Fruit fly (Drosophila melanogaster): ENCODE data around the gene U4-U6-60K.
A peak's percentile ranks its signal among the peaks of the same experiment; 100 is the strongest.

The U4-U6-60K gene

dm6 chr3L:17557215-17557904 lies 43.6 kb upstream of the U4-U6-60K start, which contains the start of gene CycT (continued):
- TF ChIP-seq nom (GFP tag; optimal IDR thresholded peaks at IDR 0.05) (peak; percentile 79), CG2712 (tag; optimal IDR thresholded peaks at IDR 0.05) (peak; percentile 42), Oli (tag; optimal IDR thresholded peaks at IDR 0.05) (no peak), ems (GFP tag; optimal IDR thresholded peaks at IDR 0.05) (no peak), Pdp1 (GFP tag; optimal IDR thresholded peaks at IDR 0.05) (peak in 1 of 2 experiments; percentile 100), Myb (GFP tag; optimal IDR thresholded peaks at IDR 0.05) (peak; percentile 83), slou (GFP tag; optimal IDR thresholded peaks at IDR 0.05) (no peak), Opbp (GFP tag; IDR thresholded peaks at IDR 0.05; ENCODE audit: partially characterized antibody) (peak; percentile 92), insv (GFP tag; optimal IDR thresholded peaks at IDR 0.05) (peak in 1 of 2 experiments; percentile 52), crol (GFP tag; IDR thresholded peaks at IDR 0.05) (peak; percentile 87), CG2116 (GFP tag; optimal IDR thresholded peaks at IDR 0.05) (peak; percentile 86), Meics (GFP tag; optimal IDR thresholded peaks at IDR 0.05) (peak; percentile 63), Nf-YC (tag; optimal IDR thresholded peaks at IDR 0.05) (peak; percentile 59), CG18262 (tag; optimal IDR thresholded peaks at IDR 0.05) (peak; percentile 23), Hand (GFP tag; optimal IDR thresholded peaks at IDR 0.05) (peak; percentile 61), CG9797 (GFP tag; optimal IDR thresholded peaks at IDR 0.05) (peak; percentile 33), unc-4 (GFP tag; IDR thresholded peaks at IDR 0.05; ENCODE audit: partially characterized antibody) (peak; percentile 88), Ets97D (GFP tag; optimal IDR thresholded peaks at IDR 0.05) (peak; percentile 97), seq (GFP tag; IDR thresholded peaks at IDR 0.05) (0 out of 2 replicates have a peak, but pooled peaks have one; percentile 19), onecut (GFP tag; IDR thresholded peaks at IDR 0.05) (no peak), knrl (GFP tag; IDR thresholded peaks at IDR 0.05; ENCODE audit: partially characterized antibody) (peak; percentile 92), sd (tag; optimal IDR thresholded peaks at IDR 0.05) (peak; percentile 72), CG12071 (GFP tag; optimal IDR thresholded peaks at IDR 0.05) (no peak), Atf6 (GFP tag; IDR thresholded peaks at IDR 0.05) (peak; percentile 25; the same call in 1 of the 2 replicates), CG8478 (optimal IDR thresholded peaks at IDR 0.05) (peak; percentile 85), CG1233 (GFP tag; optimal IDR thresholded peaks at IDR 0.05) (peak; percentile 59), CG17802 (tag; optimal IDR thresholded peaks at IDR 0.05) (peak; percentile 32), esg (GFP tag; conservative IDR thresholded peaks at IDR 0.05) (no peak), NC2β (GFP tag; optimal IDR thresholded peaks at IDR 0.05) (peak; percentile 62), CG6813 (GFP tag; optimal IDR thresholded peaks at IDR 0.05) (no peak), CG9437 (GFP tag; optimal IDR thresholded peaks at IDR 0.05) (peak; percentile 19), CG33557 (GFP tag; optimal IDR thresholded peaks at IDR 0.05) (peak; percentile 21), CG33213 (GFP tag; optimal IDR thresholded peaks at IDR 0.05) (peak; percentile 10), emc (GFP tag; optimal IDR thresholded peaks at IDR 0.05) (no peak), hkb (optimal IDR thresholded peaks at IDR 0.05) (no peak), hkb (GFP tag; IDR thresholded peaks at IDR 0.05) (peak; percentile 67), CG17829 (tag; optimal IDR thresholded peaks at IDR 0.05) (peak; percentile 53), zen2 (GFP tag; IDR thresholded peaks at IDR 0.05; ENCODE audit: partially characterized antibody) (peak; percentile 83), CG6791 (GFP tag; IDR thresholded peaks at IDR 0.05; ENCODE audit: partially characterized antibody) (peak; percentile 85), cwo (GFP tag; optimal IDR thresholded peaks at IDR 0.05) (peak; percentile 31), CG10209 (GFP tag; optimal IDR thresholded peaks at IDR 0.05) (peak; percentile 40), sc (optimal IDR thresholded peaks at IDR 0.05) (no peak), sc (GFP tag; optimal IDR thresholded peaks at IDR 0.05) (no peak), vnd (GFP tag; IDR thresholded peaks at IDR 0.05; ENCODE audit: partially characterized antibody) (peak; percentile 81), CG12769 (tag; optimal IDR thresholded peaks at IDR 0.05) (peak; percentile 16), CG2199 (GFP tag; IDR thresholded peaks at IDR 0.05) (peak; percentile 37; the same call in 1 of the 3 replicates), danr (GFP tag; IDR thresholded peaks at IDR 0.05) (no peak), Elba2 (GFP tag; optimal IDR thresholded peaks at IDR 0.05) (no peak), Fer3 (tag; optimal IDR thresholded peaks at IDR 0.05) (peak; percentile 45)
